Worm (Caenorhabditis elegans): ENCODE data around the gene Y102A5C.40.

ce11 chrV:16991734-16992133 is 4.8 kb upstream of the Y102A5C.40 start, which contains the start of gene srz-95:
- no peak for TF ChIP-seq him-1 (tag; optimal IDR thresholded peaks at IDR 0.05)
- TF ChIP-seq W03F9.2 (tag; optimal IDR thresholded peaks at IDR 0.05) = no peak

Measured in whole organism, L4/young adult.